Worm (Caenorhabditis elegans) whole organism, L3 larva: ENCODE data around the gene F59A7.14.

ENCODE experiments used
- R02D3.7 ChIP-seq: fragments of 150-350 bp; optimal IDR thresholded peaks from 2 replicates; lab custom pipeline; 2014; ENCODE audit warnings: missing biosample characterization, missing genetic modification characterization
- ama-1 ChIP-seq: fragments of 150-350 bp; optimal IDR thresholded peaks from 2 replicates; lab custom pipeline; 2018
- ceh-28 ChIP-seq: fragments of 150-350 bp; optimal IDR thresholded peaks from 2 replicates; lab custom pipeline; 2014; ENCODE audit warnings: missing biosample characterization, missing genetic modification reagents, missing genetic modification characterization
- ceh-82 ChIP-seq: fragments of 150-350 bp; optimal IDR thresholded peaks from 2 replicates; lab custom pipeline; 2014; ENCODE audit warnings: missing biosample characterization, missing genetic modification characterization
- ceh-9 ChIP-seq: sonication (generic microtip); optimal IDR thresholded peaks from 2 replicates; lab custom pipeline; 2018; ENCODE audit warnings: missing biosample characterization, missing genetic modification characterization
- daf-12 ChIP-seq: fragments of 150-350 bp; optimal IDR thresholded peaks from 2 replicates; lab custom pipeline; 2014; ENCODE audit warnings: missing biosample characterization, missing genetic modification reagents, missing genetic modification characterization
- egl-27 ChIP-seq: sonication (generic microtip); optimal IDR thresholded peaks from 4 replicates; lab custom pipeline; 2017; ENCODE audit warnings: missing biosample characterization, missing genetic modification reagents, missing genetic modification characterization
- egl-5 ChIP-seq: fragments of 150-350 bp; optimal IDR thresholded peaks from 2 replicates; lab custom pipeline; 2017; ENCODE audit warnings: missing biosample characterization, missing genetic modification reagents, missing genetic modification characterization, inconsistent platforms
- elt-1 ChIP-seq: fragments of 150-350 bp; optimal IDR thresholded peaks from 2 replicates; lab custom pipeline; 2014; ENCODE audit warnings: missing biosample characterization, missing genetic modification characterization
- elt-2 ChIP-seq: sonication (generic microtip); optimal IDR thresholded peaks from 2 replicates; lab custom pipeline; 2016; ENCODE audit warnings: missing genetic modification reagents, mild to moderate bottlenecking, missing genetic modification characterization, missing compliant biosample characterization
- eor-1 ChIP-seq, 2 experiments: fragments of 150-350 bp; optimal IDR thresholded peaks; 2 replicates each; lab custom pipeline; 2014 to 2018; ENCODE audit warnings: missing biosample characterization in 2 of 2, missing genetic modification characterization in 2 of 2
- fkh-10 ChIP-seq: sonication (generic microtip); optimal IDR thresholded peaks from 2 replicates; lab custom pipeline; 2017; ENCODE audit warnings: missing biosample characterization, missing genetic modification reagents, missing genetic modification characterization
- hmg-11 ChIP-seq: sonication (generic microtip); optimal IDR thresholded peaks from 2 replicates; lab custom pipeline; 2016; ENCODE audit warnings: missing genetic modification characterization, missing compliant biosample characterization
- jun-1 ChIP-seq: fragments of 150-350 bp; optimal IDR thresholded peaks from 2 replicates; lab custom pipeline; 2014; ENCODE audit warnings: missing biosample characterization, missing genetic modification reagents, missing genetic modification characterization
- lin-15B ChIP-seq: fragments of 150-350 bp; optimal IDR thresholded peaks from 2 replicates; lab custom pipeline; 2014; ENCODE audit warnings: missing biosample characterization, missing genetic modification characterization
- lin-39 ChIP-seq: fragments of 150-350 bp; optimal IDR thresholded peaks from 2 replicates; lab custom pipeline; 2018; ENCODE audit warnings: missing biosample characterization, missing genetic modification reagents, missing genetic modification characterization
- mml-1 ChIP-seq: fragments of 150-350 bp; sonication (generic microtip); optimal IDR thresholded peaks from 3 replicates; lab custom pipeline; 2014; ENCODE audit warnings: missing biosample characterization, missing genetic modification characterization
- nfya-1 ChIP-seq: sonication (generic microtip); optimal IDR thresholded peaks from 2 replicates; lab custom pipeline; 2017; ENCODE audit warnings: missing genetic modification characterization, mild to moderate bottlenecking, missing compliant biosample characterization, antibody characterized with exemption, moderate library complexity; ENCODE audit not compliant: insufficient read depth
- nhr-11 ChIP-seq: fragments of 150-350 bp; optimal IDR thresholded peaks from 2 replicates; lab custom pipeline; 2014; ENCODE audit warnings: missing biosample characterization, missing genetic modification characterization
- nhr-23 ChIP-seq: fragments of 150-350 bp; optimal IDR thresholded peaks from 2 replicates; lab custom pipeline; 2014; ENCODE audit warnings: missing biosample characterization, missing genetic modification reagents, missing genetic modification characterization
- nhr-25 ChIP-seq: sonication (generic microtip); optimal IDR thresholded peaks from 2 replicates; lab custom pipeline; 2017; ENCODE audit warnings: missing biosample characterization, missing genetic modification characterization
- nhr-28 ChIP-seq: fragments of 150-350 bp; optimal IDR thresholded peaks from 2 replicates; lab custom pipeline; 2014; ENCODE audit warnings: missing biosample characterization, missing genetic modification characterization
- pha-4 ChIP-seq: fragments of 150-350 bp; optimal IDR thresholded peaks from 2 replicates; lab custom pipeline; 2014; ENCODE audit warnings: missing biosample characterization, missing genetic modification reagents, missing genetic modification characterization
- pqm-1 ChIP-seq: fragments of 150-350 bp; optimal IDR thresholded peaks from 2 replicates; lab custom pipeline; 2017; ENCODE audit warnings: missing biosample characterization, missing genetic modification characterization, inconsistent platforms
- snpc-4 ChIP-seq: fragments of 150-350 bp; optimal IDR thresholded peaks from 2 replicates; lab custom pipeline; 2014; ENCODE audit warnings: missing biosample characterization, missing genetic modification characterization
- unc-39 ChIP-seq: sonication (generic microtip); optimal IDR thresholded peaks from 4 replicates; lab custom pipeline; 2017; ENCODE audit warnings: missing biosample characterization, missing genetic modification characterization
- unc-62 ChIP-seq: fragments of 150-350 bp; sonication (generic microtip); optimal IDR thresholded peaks from 4 replicates; lab custom pipeline; 2014; ENCODE audit warnings: missing biosample characterization, missing genetic modification reagents, missing genetic modification characterization
- zag-1 ChIP-seq: fragments of 150-350 bp; optimal IDR thresholded peaks from 2 replicates; lab custom pipeline; 2014; ENCODE audit warnings: missing biosample characterization, missing genetic modification characterization
- ztf-11 ChIP-seq: fragments of 150-350 bp; optimal IDR thresholded peaks from 2 replicates; lab custom pipeline; 2014; ENCODE audit warnings: missing biosample characterization, missing genetic modification characterization
- ztf-4 ChIP-seq: fragments of 150-350 bp; optimal IDR thresholded peaks from 2 replicates; lab custom pipeline; 2014; ENCODE audit warnings: missing biosample characterization, missing genetic modification characterization

The F59A7.14 gene

DNA sequence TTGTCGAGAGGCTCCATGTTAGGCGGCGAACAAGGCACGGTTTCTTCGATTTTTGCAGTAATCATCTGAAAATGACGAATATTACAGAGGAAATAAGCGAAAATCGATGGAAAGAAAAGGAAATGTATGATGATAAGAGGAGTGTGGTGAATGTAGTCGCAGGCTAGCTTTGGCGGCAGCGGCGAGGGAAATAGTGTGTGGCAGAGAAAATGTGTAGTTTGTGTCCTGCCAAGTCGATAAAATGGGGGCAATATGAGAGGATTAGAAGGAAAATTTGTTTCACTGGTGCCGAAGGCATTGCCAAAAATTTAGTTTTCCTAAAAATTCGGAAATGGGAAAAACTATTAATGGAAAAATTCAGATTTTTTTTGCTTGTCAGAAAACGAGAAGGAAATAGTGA, 48.0 kb downstream of the F59A7.14 start, which contains the start of gene nhr-86:
Gene nhr-86 (minus strand): TSS at position 71 of the 400 bp plus-strand sequence.
- TF ChIP-seq zag-1 (tag; lab: Kevin White, UChicago) = no peak
- peak; percentile 18 for TF ChIP-seq nfya-1 (tag; lab: Kevin White, UChicago)
- peak; percentile 34 for TF ChIP-seq hmg-11 (tag; lab: Kevin White, UChicago)
- peak; percentile 59 for TF ChIP-seq elt-2 (tag; lab: Kevin White, UChicago)

DNA sequence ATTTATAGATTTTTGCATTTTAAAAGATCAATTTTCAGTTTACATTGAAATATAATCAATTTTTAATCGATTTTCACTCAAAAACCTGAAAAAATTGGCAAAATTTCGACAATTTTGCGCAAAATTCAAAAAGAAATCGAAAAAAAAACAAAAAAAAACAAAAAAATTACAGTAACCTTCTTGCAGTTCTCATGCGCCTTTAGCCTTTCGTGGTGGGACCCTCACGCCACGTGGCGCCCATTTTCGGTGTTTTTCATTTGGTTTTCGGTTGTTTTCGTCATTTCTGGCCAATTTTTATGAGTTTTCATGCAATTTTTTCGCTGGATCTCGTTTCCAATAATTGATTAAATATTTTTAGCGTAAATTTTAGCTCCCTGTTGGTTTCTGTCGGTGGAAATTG, 48.6 kb downstream of the F59A7.14 start:
- TF ChIP-seq elt-1 (tag; lab: Kevin White, UChicago) = no peak
- no peak for TF ChIP-seq lin-15B (tag; lab: Kevin White, UChicago)
- TF ChIP-seq daf-12 (tag; lab: Kevin White, UChicago) = no peak
- TF ChIP-seq snpc-4 (tag; lab: Kevin White, UChicago) = no peak
- no peak for TF ChIP-seq unc-39 (tag; lab: Kevin White, UChicago)
- TF ChIP-seq nhr-23 (tag; lab: Kevin White, UChicago) = no peak

DNA sequence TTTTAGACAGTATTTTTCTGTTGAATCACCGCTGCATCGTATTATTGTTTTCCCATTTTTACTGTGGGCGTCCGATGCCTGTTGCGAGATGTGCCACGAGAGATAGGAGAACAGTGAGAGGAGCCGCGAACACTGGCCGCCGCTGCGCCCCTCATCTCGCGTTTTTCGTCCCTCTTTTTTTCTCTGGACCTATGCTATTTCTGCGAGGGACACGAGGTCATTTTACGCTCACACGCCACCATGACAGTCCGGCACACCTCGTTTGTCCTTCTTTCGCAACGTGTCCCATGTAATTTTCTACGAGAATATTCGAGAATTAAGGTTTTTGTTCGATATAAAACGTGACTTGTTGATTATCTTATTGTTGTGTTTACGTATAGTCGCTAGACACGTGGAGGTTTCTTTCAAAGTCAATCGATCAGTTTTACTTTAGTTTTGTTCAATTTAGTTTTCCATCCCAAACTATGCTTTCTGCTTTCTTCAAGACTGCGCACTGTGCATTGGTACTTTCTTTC, 49.3 kb downstream of the F59A7.14 start, which contains the start of gene lbp-9:
Gene lbp-9 (plus strand): TSS at position 465 of the 515 bp plus-strand sequence.
- no peak for TF ChIP-seq nhr-11 (tag; lab: Kevin White, UChicago)
- TF ChIP-seq lin-15B (tag; lab: Kevin White, UChicago) = peak; percentile 3
- no peak for TF ChIP-seq R02D3.7 (tag; lab: Kevin White, UChicago)
- no peak for TF ChIP-seq egl-27 (tag; lab: Kevin White, UChicago)
- no peak for TF ChIP-seq unc-39 (tag; lab: Kevin White, UChicago)
- TF ChIP-seq jun-1 (tag; lab: Kevin White, UChicago) = no peak
- TF ChIP-seq ztf-11 (tag; lab: Kevin White, UChicago) = no peak
- TF ChIP-seq daf-12 (tag; lab: Kevin White, UChicago) = no peak
- TF ChIP-seq elt-1 (tag; lab: Kevin White, UChicago) = no peak
- no peak for TF ChIP-seq mml-1 (tag; lab: Kevin White, UChicago)
- TF ChIP-seq nfya-1 (tag; lab: Kevin White, UChicago) = peak; percentile 55
- TF ChIP-seq ceh-28 (tag; lab: Kevin White, UChicago) = peak; percentile 10
- TF ChIP-seq pha-4 (tag; lab: Kevin White, UChicago) = peak; percentile 11
- TF ChIP-seq ztf-4 (tag; lab: Kevin White, UChicago) = no peak
- peak; percentile 25 for TF ChIP-seq hmg-11 (tag; lab: Kevin White, UChicago)
- no peak for TF ChIP-seq nhr-28 (tag; lab: Kevin White, UChicago)
- no peak for TF ChIP-seq eor-1 (tag; optimal IDR thresholded peaks at IDR 0.05; lab: Kevin White, UChicago)
- TF ChIP-seq fkh-10 (GFP tag; lab: Kevin White, UChicago) = no peak
- TF ChIP-seq nhr-25 (tag; lab: Kevin White, UChicago) = peak; percentile 94
- TF ChIP-seq egl-5 (tag; lab: Kevin White, UChicago) = peak; percentile 20
- no peak for TF ChIP-seq ceh-9 (tag; lab: Kevin White, UChicago)
- no peak for TF ChIP-seq unc-62 (GFP tag; lab: Kevin White, UChicago)
- TF ChIP-seq nhr-23 (tag; lab: Kevin White, UChicago) = peak; percentile 12
- peak; percentile 24 for TF ChIP-seq snpc-4 (tag; lab: Kevin White, UChicago)
- no peak for TF ChIP-seq ceh-82 (tag; lab: Kevin White, UChicago)
- peak; percentile 56 for TF ChIP-seq lin-39 (tag; lab: Kevin White, UChicago)
- TF ChIP-seq zag-1 (tag; lab: Kevin White, UChicago) = no peak

DNA sequence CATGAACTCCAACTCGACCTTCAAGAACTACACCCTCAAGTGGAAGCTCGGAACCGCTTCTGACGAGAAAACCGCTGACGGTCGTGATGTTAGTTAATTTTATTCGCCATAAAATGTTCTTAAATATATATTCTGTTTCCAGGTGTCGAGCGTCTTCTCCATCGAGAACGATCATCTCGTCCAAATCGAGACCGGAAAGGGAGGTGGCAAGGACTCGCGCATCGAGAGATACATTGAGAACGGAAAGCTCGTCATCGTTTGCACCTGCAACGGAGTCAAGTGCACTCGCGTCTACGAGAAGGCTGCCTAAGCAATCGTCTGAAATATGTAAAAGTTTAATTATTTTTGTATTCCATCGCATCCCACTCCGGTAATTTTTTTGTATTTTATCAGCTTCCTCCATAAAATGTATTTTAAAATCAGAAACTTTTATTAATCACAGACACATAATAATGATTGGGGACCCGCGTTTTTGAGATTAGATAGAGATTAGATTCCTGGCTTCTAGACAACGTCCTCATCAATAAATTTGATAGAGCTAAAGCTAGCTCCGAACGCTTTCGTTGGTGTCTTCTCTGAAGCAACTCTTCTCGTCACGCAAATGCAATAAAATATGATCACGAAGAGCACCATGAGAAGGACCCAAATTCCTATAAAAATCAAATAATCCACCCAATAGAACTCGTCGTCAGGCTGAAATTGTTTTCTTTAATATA, 50.1 kb downstream of the F59A7.14 start:
- TF ChIP-seq egl-27 (tag; lab: Kevin White, UChicago) (no peak), pqm-1 (no peak), elt-1 (tag; lab: Kevin White, UChicago) (no peak), ama-1 (lab: Kevin White, UChicago) (peak; percentile 21)
